Fruit fly (Drosophila melanogaster): ENCODE measurements around the gene RhoGAP71E.

RhoGAP71E gene

dm6 chr3L:15612728-15613127 is 24.1 kb downstream of the RhoGAP71E start, which contains the start of gene CG13449:
Gene CG13449 (minus strand): TSS chr3L:15612828.
- TF ChIP-seq ttk (optimal IDR thresholded peaks at IDR 0.05) = no peak
- TF ChIP-seq h (optimal IDR thresholded peaks at IDR 0.05) = no peak
- no peak for TF ChIP-seq Sin3A (optimal IDR thresholded peaks at IDR 0.05)
- TF ChIP-seq psq (optimal IDR thresholded peaks at IDR 0.05) = no peak
- TF ChIP-seq insv (optimal IDR thresholded peaks at IDR 0.05) = no peak
- TF ChIP-seq Myc (optimal IDR thresholded peaks at IDR 0.05) = no peak

- TF ChIP-seq insv (optimal IDR thresholded peaks at IDR 0.05) = no peak
- TF ChIP-seq Sin3A (optimal IDR thresholded peaks at IDR 0.05) = no peak
- TF ChIP-seq h (optimal IDR thresholded peaks at IDR 0.05) = no peak
- no peak for TF ChIP-seq Myc (optimal IDR thresholded peaks at IDR 0.05)
- TF ChIP-seq ttk (optimal IDR thresholded peaks at IDR 0.05) = no peak
- no peak for TF ChIP-seq psq (optimal IDR thresholded peaks at IDR 0.05)
These were observed 27.8 kb downstream of the RhoGAP71E start for dm6 chr3L:15616490-15616889.

dm6 chr3L:15616900-15617299 is 28.2 kb downstream of the RhoGAP71E start:
- TF ChIP-seq Sin3A (optimal IDR thresholded peaks at IDR 0.05) (no peak), ttk (optimal IDR thresholded peaks at IDR 0.05) (no peak), insv (optimal IDR thresholded peaks at IDR 0.05) (no peak)

- no peak for TF ChIP-seq ttk (optimal IDR thresholded peaks at IDR 0.05)
- TF ChIP-seq Sin3A (optimal IDR thresholded peaks at IDR 0.05) = no peak
These were observed 31.1 kb downstream of the RhoGAP71E start, which contains the start of gene Phs for dm6 chr3L:15619626-15620247. Gene Phs (plus strand): TSS chr3L:15619901.

dm6 chr3L:15624097-15624496 is 35.4 kb downstream of the RhoGAP71E start:
- no peak for TF ChIP-seq ttk (optimal IDR thresholded peaks at IDR 0.05)
- TF ChIP-seq Myc (optimal IDR thresholded peaks at IDR 0.05) = no peak
- TF ChIP-seq Sin3A (optimal IDR thresholded peaks at IDR 0.05) = no peak
- TF ChIP-seq h (optimal IDR thresholded peaks at IDR 0.05) = no peak
- TF ChIP-seq insv (optimal IDR thresholded peaks at IDR 0.05) = no peak
- no peak for TF ChIP-seq psq (optimal IDR thresholded peaks at IDR 0.05)

- TF ChIP-seq Sin3A (optimal IDR thresholded peaks at IDR 0.05) (no peak), h (optimal IDR thresholded peaks at IDR 0.05) (no peak), psq (optimal IDR thresholded peaks at IDR 0.05) (no peak), ttk (optimal IDR thresholded peaks at IDR 0.05) (no peak), insv (optimal IDR thresholded peaks at IDR 0.05) (no peak), Myc (optimal IDR thresholded peaks at IDR 0.05) (no peak)
These were observed 36.4 kb downstream of the RhoGAP71E start for dm6 chr3L:15624944-15625610.

DNA sequence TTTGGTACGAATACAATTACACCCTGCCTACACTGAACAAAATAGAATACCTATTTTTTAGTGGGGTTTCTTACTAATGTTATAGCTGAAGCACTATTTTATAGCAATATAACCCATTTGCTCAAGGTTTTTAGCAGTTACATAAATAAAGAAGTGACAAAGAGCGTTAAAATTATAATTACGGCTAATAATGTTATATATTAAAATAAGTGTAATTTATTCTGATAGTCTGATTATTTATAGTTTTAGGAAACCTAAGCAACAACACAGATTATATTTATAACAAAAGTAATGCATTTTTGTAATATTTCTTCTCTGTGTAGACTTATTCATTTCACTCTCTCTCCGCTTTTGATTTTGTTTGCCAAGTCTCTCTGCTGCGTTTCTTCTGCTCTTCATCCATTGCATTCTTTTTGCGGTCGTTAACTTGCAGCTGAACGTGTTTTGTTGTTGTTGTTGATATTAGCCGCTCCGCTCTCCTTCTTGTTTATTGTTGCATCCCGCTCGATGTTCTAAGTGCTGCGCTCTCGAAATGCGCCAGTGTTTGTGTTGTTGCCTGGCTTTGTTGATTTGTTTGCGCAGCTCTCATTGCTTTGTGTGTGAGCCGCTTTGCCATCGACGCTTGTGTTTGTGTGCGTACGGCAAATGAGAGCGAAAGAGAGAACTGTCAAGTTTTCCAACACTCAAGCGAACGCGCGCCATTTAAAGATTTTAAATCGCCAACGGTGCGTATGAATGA is 37.2 kb downstream of the RhoGAP71E start:
- TF ChIP-seq Myc (optimal IDR thresholded peaks at IDR 0.05) = no peak
- no peak for TF ChIP-seq psq (optimal IDR thresholded peaks at IDR 0.05)
- TF ChIP-seq ttk (optimal IDR thresholded peaks at IDR 0.05) = no peak
- no peak for TF ChIP-seq Sin3A (optimal IDR thresholded peaks at IDR 0.05)
- no peak for TF ChIP-seq insv (optimal IDR thresholded peaks at IDR 0.05)
- no peak for TF ChIP-seq h (optimal IDR thresholded peaks at IDR 0.05)

- TF ChIP-seq Myc (optimal IDR thresholded peaks at IDR 0.05) (no peak), Sin3A (optimal IDR thresholded peaks at IDR 0.05) (no peak), psq (optimal IDR thresholded peaks at IDR 0.05) (no peak), h (optimal IDR thresholded peaks at IDR 0.05) (no peak), ttk (optimal IDR thresholded peaks at IDR 0.05) (no peak), insv (optimal IDR thresholded peaks at IDR 0.05) (no peak)
These were observed 38.6 kb downstream of the RhoGAP71E start for dm6 chr3L:15627295-15627694.

dm6 chr3L:15631067-15631466 is 42.4 kb downstream of the RhoGAP71E start:
- TF ChIP-seq ttk (optimal IDR thresholded peaks at IDR 0.05) (no peak), Myc (optimal IDR thresholded peaks at IDR 0.05) (no peak), psq (optimal IDR thresholded peaks at IDR 0.05) (no peak), insv (optimal IDR thresholded peaks at IDR 0.05) (no peak), Sin3A (optimal IDR thresholded peaks at IDR 0.05) (no peak), h (optimal IDR thresholded peaks at IDR 0.05) (no peak)

- TF ChIP-seq ttk (optimal IDR thresholded peaks at IDR 0.05) = no peak
- no peak for TF ChIP-seq h (optimal IDR thresholded peaks at IDR 0.05)
- TF ChIP-seq Sin3A (optimal IDR thresholded peaks at IDR 0.05) = no peak
- no peak for TF ChIP-seq Myc (optimal IDR thresholded peaks at IDR 0.05)
- TF ChIP-seq psq (optimal IDR thresholded peaks at IDR 0.05) = no peak
- TF ChIP-seq insv (optimal IDR thresholded peaks at IDR 0.05) = no peak
These were observed 44.0 kb downstream of the RhoGAP71E start for dm6 chr3L:15632653-15633052.

- TF ChIP-seq h (optimal IDR thresholded peaks at IDR 0.05) (no peak), ttk (optimal IDR thresholded peaks at IDR 0.05) (no peak), Sin3A (optimal IDR thresholded peaks at IDR 0.05) (no peak), insv (optimal IDR thresholded peaks at IDR 0.05) (no peak), psq (optimal IDR thresholded peaks at IDR 0.05) (no peak), Myc (optimal IDR thresholded peaks at IDR 0.05) (no peak)
These were observed 45.9 kb downstream of the RhoGAP71E start for dm6 chr3L:15634368-15635075.

DNA sequence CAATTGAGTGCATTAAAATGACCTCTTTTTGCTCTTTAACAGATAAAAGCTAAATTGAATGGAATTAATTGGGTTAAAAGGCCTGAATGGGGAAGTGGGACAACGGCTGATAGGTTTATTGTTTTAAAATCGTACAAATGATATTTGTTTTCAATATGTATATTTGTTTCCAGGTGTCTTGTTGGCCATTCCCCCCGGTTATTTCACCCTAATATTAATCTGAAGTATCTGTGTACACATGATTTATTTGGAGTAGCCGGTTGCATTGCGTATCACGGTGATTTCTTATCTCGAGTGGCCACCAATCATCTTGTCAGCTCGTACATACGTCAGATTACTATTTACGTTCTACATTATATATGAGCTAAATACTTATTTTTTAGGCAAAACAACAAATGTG is 47.7 kb downstream of the RhoGAP71E start:
- TF ChIP-seq Sin3A (optimal IDR thresholded peaks at IDR 0.05) (no peak), insv (optimal IDR thresholded peaks at IDR 0.05) (no peak), psq (optimal IDR thresholded peaks at IDR 0.05) (no peak)
